Worm (Caenorhabditis elegans) whole organism, L4/young adult: ENCODE results near the gene gpa-5.

Experiments
- W03F9.2 ChIP-seq: fragments of 150-350 bp; optimal IDR thresholded peaks from 2 replicates; lab custom pipeline; 2014; ENCODE audit warnings: missing biosample characterization, missing genetic modification characterization
- dao-5 ChIP-seq: sonication (generic microtip); optimal IDR thresholded peaks from 2 replicates; lab custom pipeline; 2016; ENCODE audit warnings: missing genotype, missing genetic modification characterization, moderate library complexity, missing compliant biosample characterization
- him-1 ChIP-seq: sonication (generic microtip); optimal IDR thresholded peaks from 2 replicates; lab custom pipeline; 2016; ENCODE audit warnings: missing genotype, missing genetic modification reagents, missing genetic modification characterization, missing compliant biosample characterization

DNA sequence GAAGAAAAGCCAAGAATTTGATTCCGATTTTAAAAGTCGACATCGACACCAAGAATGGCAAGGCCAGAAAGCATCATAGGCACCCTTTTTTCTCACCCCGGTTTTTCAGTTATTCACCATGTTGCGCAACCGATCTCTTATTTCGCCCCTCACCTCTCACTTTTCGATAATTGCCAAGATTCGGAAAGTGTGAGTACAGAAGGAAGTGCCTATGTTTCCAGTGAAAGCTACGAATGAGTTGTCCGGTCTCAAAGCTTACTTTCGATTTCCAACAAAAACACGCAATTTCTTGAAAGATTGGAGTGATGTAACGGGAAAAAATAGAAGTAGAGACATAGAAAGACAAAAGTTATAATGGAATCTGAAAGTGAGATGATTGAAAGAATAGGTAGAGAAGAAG is 32.9 kb upstream of the gpa-5 start:
- TF ChIP-seq W03F9.2 (tag; lab: Kevin White, UChicago) (no peak), him-1 (tag; lab: Kevin White, UChicago) (no peak), dao-5 (tag; lab: Kevin White, UChicago) (no peak)
